Fruit fly (Drosophila melanogaster) whole organism, prepupa: ENCODE results near the gene CG18273.

Experiments used
- Blimp-1 ChIP-seq: fragments of 200-800 bp; sonication (Bioruptor generic); optimal IDR thresholded peaks from 3 replicates; lab custom pipeline; 2017; ENCODE audit warnings: missing biosample characterization, missing genetic modification characterization, mild to moderate bottlenecking, moderate library complexity, missing genetic modification reagents
- CG10631 ChIP-seq: fragments of 200-800 bp; sonication (Bioruptor generic); optimal IDR thresholded peaks from 2 replicates; lab custom pipeline; 2016; ENCODE audit warnings: missing biosample characterization, missing genetic modification characterization
- CG11902 ChIP-seq: fragments of 200-800 bp; sonication (Bioruptor generic); optimal IDR thresholded peaks from 3 replicates; lab custom pipeline; 2016; ENCODE audit warnings: missing biosample characterization, missing genetic modification characterization
- CG15336 ChIP-seq: fragments of 200-800 bp; sonication (Bioruptor generic); IDR thresholded peaks from 2 replicates; pipeline ENCODE4 v1.3.6; 2022; ENCODE audit warnings: missing biosample characterization, missing genetic modification characterization
- CG3032 ChIP-seq: fragments of 200-800 bp; optimal IDR thresholded peaks from 2 replicates; lab custom pipeline; 2019; ENCODE audit warnings: missing biosample characterization, mild to moderate bottlenecking, missing genetic modification characterization, moderate library complexity
- CG31627 ChIP-seq: fragments of 200-800 bp; sonication (Bioruptor generic); optimal IDR thresholded peaks from 3 replicates; lab custom pipeline; 2016; ENCODE audit warnings: missing biosample characterization, missing genetic modification characterization
- CG32006 ChIP-seq: fragments of 200-800 bp; sonication (Bioruptor generic); optimal IDR thresholded peaks from 3 replicates; lab custom pipeline; 2017; ENCODE audit warnings: missing biosample characterization, mild to moderate bottlenecking, missing genetic modification characterization
- CG34406 ChIP-seq: fragments of 200-800 bp; sonication (Bioruptor generic); optimal IDR thresholded peaks from 3 replicates; lab custom pipeline; 2016; ENCODE audit warnings: missing biosample characterization, missing genetic modification characterization
- CG4318 ChIP-seq: fragments of 200-800 bp; sonication (Bioruptor generic); optimal IDR thresholded peaks from 3 replicates; lab custom pipeline; 2017; ENCODE audit warnings: missing biosample characterization, mild to moderate bottlenecking, missing genetic modification characterization
- CG6163 ChIP-seq: fragments of 200-800 bp; sonication (Bioruptor generic); IDR thresholded peaks from 3 replicates; pipeline ENCODE4 v1.3.6; 2022; ENCODE audit warnings: missing biosample characterization, missing genetic modification characterization
- CG6792 ChIP-seq: fragments of 200-800 bp; sonication (Bioruptor generic); optimal IDR thresholded peaks from 3 replicates; lab custom pipeline; 2016; ENCODE audit warnings: missing biosample characterization, missing genetic modification characterization
- CG6808 ChIP-seq: fragments of 200-800 bp; sonication (Bioruptor generic); optimal IDR thresholded peaks from 3 replicates; lab custom pipeline; 2017; ENCODE audit warnings: missing biosample characterization, missing genetic modification characterization, mild to moderate bottlenecking, moderate library complexity, missing genetic modification reagents
- CG7368 ChIP-seq: fragments of 200-800 bp; sonication (Bioruptor generic); optimal IDR thresholded peaks from 3 replicates; lab custom pipeline; 2016; ENCODE audit warnings: missing biosample characterization, missing genetic modification characterization
- CG8119 ChIP-seq: fragments of 200-800 bp; sonication (Bioruptor generic); IDR thresholded peaks from 3 replicates; pipeline ENCODE4 v1.3.6; 2022; ENCODE audit warnings: missing biosample characterization, missing genetic modification characterization
- CG8319 ChIP-seq: fragments of 200-800 bp; sonication (Bioruptor generic); optimal IDR thresholded peaks from 3 replicates; lab custom pipeline; 2016; ENCODE audit warnings: missing biosample characterization, missing genetic modification characterization
- CG8632 ChIP-seq: fragments of 200-800 bp; sonication (Bioruptor generic); optimal IDR thresholded peaks from 3 replicates; lab custom pipeline; 2016; ENCODE audit warnings: missing biosample characterization, missing genetic modification characterization
- CG9139 ChIP-seq: fragments of 200-800 bp; sonication (Bioruptor generic); optimal IDR thresholded peaks from 3 replicates; lab custom pipeline; 2017; ENCODE audit warnings: missing biosample characterization, mild to moderate bottlenecking, missing genetic modification characterization
- Eip75B ChIP-seq: fragments of 200-800 bp; sonication (Bioruptor generic); optimal IDR thresholded peaks from 3 replicates; lab custom pipeline; 2016; ENCODE audit warnings: missing biosample characterization, missing genetic modification characterization
- Eip93F ChIP-seq: fragments of 200-800 bp; sonication (Bioruptor generic); optimal IDR thresholded peaks from 2 replicates; lab custom pipeline; 2016; ENCODE audit warnings: missing biosample characterization, mild to moderate bottlenecking, missing genetic modification characterization
- Ets21C ChIP-seq: fragments of 200-800 bp; sonication (Bioruptor generic); optimal IDR thresholded peaks from 3 replicates; lab custom pipeline; 2016; ENCODE audit warnings: missing biosample characterization, missing genetic modification characterization
- Gug ChIP-seq: fragments of 200-800 bp; sonication (Bioruptor generic); IDR thresholded peaks from 2 replicates; pipeline ENCODE4 v1.3.6; 2022; ENCODE audit warnings: missing biosample characterization, missing genetic modification characterization
- Hr38 ChIP-seq: sonication (Bioruptor generic); optimal IDR thresholded peaks from 2 replicates; lab custom pipeline; 2016; ENCODE audit warnings: missing biosample characterization, missing genetic modification characterization
- Hr39 ChIP-seq: fragments of 200-800 bp; sonication (Bioruptor generic); optimal IDR thresholded peaks from 2 replicates; lab custom pipeline; 2016; ENCODE audit warnings: missing biosample characterization, missing genetic modification characterization
- Hr4 ChIP-seq: fragments of 200-800 bp; sonication (Bioruptor generic); optimal IDR thresholded peaks from 3 replicates; lab custom pipeline; 2016; ENCODE audit warnings: missing biosample characterization, missing genetic modification characterization
- Lpt ChIP-seq: fragments of 200-800 bp; sonication (Bioruptor generic); optimal IDR thresholded peaks from 3 replicates; lab custom pipeline; 2016; ENCODE audit warnings: missing biosample characterization, missing genetic modification characterization
- Met ChIP-seq: fragments of 200-800 bp; sonication (Bioruptor generic); optimal IDR thresholded peaks from 3 replicates; lab custom pipeline; 2016; ENCODE audit warnings: missing biosample characterization, missing genetic modification characterization
- OdsH ChIP-seq: fragments of 200-800 bp; sonication (Bioruptor generic); optimal IDR thresholded peaks from 3 replicates; lab custom pipeline; 2016; ENCODE audit warnings: missing biosample characterization, missing genetic modification characterization
- Smox ChIP-seq: fragments of 200-800 bp; sonication (Bioruptor generic); optimal IDR thresholded peaks from 3 replicates; lab custom pipeline; 2016; ENCODE audit warnings: missing biosample characterization, missing genetic modification characterization
- Sox102F ChIP-seq: fragments of 200-800 bp; sonication (Bioruptor generic); optimal IDR thresholded peaks from 2 replicates; lab custom pipeline; 2016; ENCODE audit warnings: missing biosample characterization, mild to moderate bottlenecking, missing genetic modification characterization
- Sox14 ChIP-seq: fragments of 200-800 bp; sonication (Bioruptor generic); optimal IDR thresholded peaks from 3 replicates; lab custom pipeline; 2016; ENCODE audit warnings: missing biosample characterization, missing genetic modification characterization
- Sox15 ChIP-seq: fragments of 200-800 bp; sonication (Bioruptor generic); optimal IDR thresholded peaks from 3 replicates; lab custom pipeline; 2016; ENCODE audit warnings: missing biosample characterization, missing genetic modification characterization
- acj6 ChIP-seq: fragments of 200-800 bp; sonication (Bioruptor generic); optimal IDR thresholded peaks from 3 replicates; lab custom pipeline; 2016; ENCODE audit warnings: missing biosample characterization, missing genetic modification characterization
- dac ChIP-seq: fragments of 200-800 bp; sonication (Bioruptor generic); optimal IDR thresholded peaks from 2 replicates; lab custom pipeline; 2017; ENCODE audit warnings: missing biosample characterization, mild to moderate bottlenecking, missing genetic modification characterization
- dsx ChIP-seq: fragments of 200-800 bp; optimal IDR thresholded peaks from 3 replicates; lab custom pipeline; 2019; ENCODE audit warnings: missing biosample characterization, mild to moderate bottlenecking, missing genetic modification characterization, moderate library complexity; ENCODE audit not compliant: poor library complexity, severe bottlenecking
- eg ChIP-seq: fragments of 200-800 bp; sonication (Bioruptor generic); IDR thresholded peaks from 3 replicates; pipeline ENCODE4 v1.3.6; 2022; ENCODE audit warnings: missing biosample characterization, missing genetic modification characterization
- esn ChIP-seq: fragments of 200-800 bp; sonication (Bioruptor generic); optimal IDR thresholded peaks from 2 replicates; lab custom pipeline; 2016; ENCODE audit warnings: missing biosample characterization, mild to moderate bottlenecking, missing genetic modification characterization, moderate library complexity
- fd59A ChIP-seq: fragments of 200-800 bp; sonication (Bioruptor generic); optimal IDR thresholded peaks from 2 replicates; lab custom pipeline; 2017; ENCODE audit warnings: missing biosample characterization, mild to moderate bottlenecking, missing genetic modification characterization, missing genetic modification reagents
- fd85E ChIP-seq: fragments of 200-800 bp; sonication (Bioruptor generic); optimal IDR thresholded peaks from 3 replicates; lab custom pipeline; 2016; ENCODE audit warnings: missing biosample characterization, missing genetic modification characterization
- lz ChIP-seq: fragments of 200-800 bp; sonication (Bioruptor generic); optimal IDR thresholded peaks from 3 replicates; lab custom pipeline; 2016; ENCODE audit warnings: missing biosample characterization, missing genetic modification characterization
- net ChIP-seq: fragments of 200-800 bp; sonication (Bioruptor generic); optimal IDR thresholded peaks from 3 replicates; lab custom pipeline; 2016; ENCODE audit warnings: missing biosample characterization, missing genetic modification characterization
- pdm3 ChIP-seq: fragments of 200-800 bp; sonication (Bioruptor generic); optimal IDR thresholded peaks from 3 replicates; lab custom pipeline; 2016; ENCODE audit warnings: missing biosample characterization, missing genetic modification characterization
- spab ChIP-seq: fragments of 200-800 bp; sonication (Bioruptor generic); optimal IDR thresholded peaks from 2 replicates; lab custom pipeline; 2017; ENCODE audit warnings: missing biosample characterization, mild to moderate bottlenecking, missing genetic modification characterization, missing genetic modification reagents
- svp ChIP-seq: fragments of 200-800 bp; sonication (Bioruptor generic); peaks from one replicate; lab custom pipeline; 2016; ENCODE audit warnings: missing biosample characterization, missing genetic modification characterization
- topi ChIP-seq: fragments of 200-800 bp; sonication (Bioruptor generic); optimal IDR thresholded peaks from 3 replicates; lab custom pipeline; 2016; ENCODE audit warnings: missing biosample characterization, missing genetic modification characterization
- vri ChIP-seq: fragments of 200-800 bp; sonication (Bioruptor generic); optimal IDR thresholded peaks from 3 replicates; lab custom pipeline; 2016; ENCODE audit warnings: missing biosample characterization, mild to moderate bottlenecking, missing genetic modification characterization

CG18273 gene

dm6 chrX:523179-523851, 35.9 kb upstream of the CG18273 start, which contains the start of gene elav (continued):
- peak; percentile 98 for TF ChIP-seq Sox14 (GFP tag; lab: Kevin White, UChicago)
- peak; percentile 98 for TF ChIP-seq Smox (GFP tag; lab: Kevin White, UChicago)
- peak; percentile 96 for TF ChIP-seq CG7368 (GFP tag; lab: Kevin White, UChicago)
- TF ChIP-seq CG8319 (GFP tag; lab: Kevin White, UChicago), result peak; percentile 97
- TF ChIP-seq vri (GFP tag; lab: Kevin White, UChicago), result peak; percentile 97
- TF ChIP-seq Gug, result peak; percentile 98
- TF ChIP-seq Ets21C, result peak; percentile 95
- TF ChIP-seq CG9139 (GFP tag; lab: Kevin White, UChicago), result peak; percentile 96
- TF ChIP-seq CG6792, result peak; percentile 98
- peak; percentile 99 for TF ChIP-seq CG8119 (GFP tag; lab: Robert Waterston, UW)
- TF ChIP-seq CG6808 (GFP tag; lab: Kevin White, UChicago), result peak; percentile 98
- TF ChIP-seq CG31627 (GFP tag; lab: Kevin White, UChicago), result peak; percentile 97
- TF ChIP-seq Sox102F, result peak; percentile 98
- peak; percentile 97 for TF ChIP-seq spab (GFP tag; lab: Kevin White, UChicago)

dm6 chrX:522357-523043, 35.1 kb upstream of the CG18273 start:
- TF ChIP-seq Met (GFP tag; lab: Kevin White, UChicago), result peak; percentile 80
- peak; percentile 82 for TF ChIP-seq Lpt (GFP tag; lab: Kevin White, UChicago)
- TF ChIP-seq Gug, result no peak
- peak; percentile 84 for TF ChIP-seq lz (GFP tag; lab: Kevin White, UChicago)
- TF ChIP-seq OdsH (GFP tag; lab: Kevin White, UChicago), result peak; percentile 72
- peak; percentile 52 for TF ChIP-seq fd59A
- TF ChIP-seq Hr38 (GFP tag; lab: Kevin White, UChicago), result peak; percentile 59
- TF ChIP-seq CG34406 (GFP tag; lab: Kevin White, UChicago), result peak; percentile 58
- TF ChIP-seq pdm3 (GFP tag; lab: Kevin White, UChicago), result peak; percentile 70
- TF ChIP-seq topi, result peak; percentile 70
- TF ChIP-seq Hr4 (GFP tag; lab: Kevin White, UChicago), result peak; percentile 62
- no peak for TF ChIP-seq fd85E
- peak; percentile 59 for TF ChIP-seq Eip75B
- TF ChIP-seq vri (GFP tag; lab: Kevin White, UChicago), result peak; percentile 84
- peak; percentile 76 for TF ChIP-seq Sox102F
- TF ChIP-seq CG8119 (GFP tag; lab: Robert Waterston, UW), result peak; percentile 55; the same call in 1 of the 3 replicates
- peak; percentile 56 for TF ChIP-seq CG6808 (GFP tag; lab: Kevin White, UChicago)
- peak; percentile 75 for TF ChIP-seq Sox14 (GFP tag; lab: Kevin White, UChicago)
- peak; percentile 59 for TF ChIP-seq Sox15 (GFP tag; lab: Kevin White, UChicago)
- peak; percentile 79 for TF ChIP-seq Smox (GFP tag; lab: Kevin White, UChicago)
- TF ChIP-seq dac (GFP tag; lab: Kevin White, UChicago), result peak; percentile 61
- peak; percentile 58 for TF ChIP-seq CG8319 (GFP tag; lab: Kevin White, UChicago)
- no peak for TF ChIP-seq Blimp-1
- TF ChIP-seq CG6792, result peak; percentile 74
- TF ChIP-seq Hr39 (GFP tag; lab: Kevin White, UChicago), result peak; percentile 77
- TF ChIP-seq net (GFP tag; lab: Kevin White, UChicago), result peak; percentile 65
- peak; percentile 25 for TF ChIP-seq CG10631 (GFP tag; lab: Kevin White, UChicago)
- peak; percentile 45 for TF ChIP-seq dsx (GFP tag; lab: Kevin White, UChicago)
- TF ChIP-seq CG6163, result peak; percentile 86
- TF ChIP-seq svp, result peak; percentile 91
- peak; percentile 51 for TF ChIP-seq CG11902 (GFP tag; lab: Kevin White, UChicago)
- peak; percentile 81 for TF ChIP-seq esn (GFP tag; lab: Kevin White, UChicago)
- peak; percentile 84 for TF ChIP-seq CG31627 (GFP tag; lab: Kevin White, UChicago)
- peak; percentile 60 for TF ChIP-seq CG8632
- TF ChIP-seq CG15336 (GFP tag; lab: Robert Waterston, UW), result peak; percentile 45
- peak; percentile 73 for TF ChIP-seq acj6
- peak; percentile 50 for TF ChIP-seq CG4318 (GFP tag; lab: Kevin White, UChicago)
- peak; percentile 53 for TF ChIP-seq CG32006
- TF ChIP-seq Ets21C, result peak; percentile 67
- peak; percentile 16 for TF ChIP-seq Eip93F (GFP tag; lab: Kevin White, UChicago)
- TF ChIP-seq eg (GFP tag; lab: Robert Waterston, UW), result peak; percentile 82
- peak; percentile 43 for TF ChIP-seq CG3032 (tag; lab: Kevin White, UChicago)
- no peak for TF ChIP-seq CG9139 (GFP tag; lab: Kevin White, UChicago)
